Worm (Caenorhabditis elegans) whole organism, young adult: ENCODE results near the gene Y76B12C.3.

Experiments
- B0019.2 ChIP-seq: fragments of 200-800 bp; sonication (Bioruptor generic); conservative IDR thresholded peaks from 2 replicates; pipeline ENCODE4 v1.3.6; 2022; ENCODE audit warnings: missing genetic modification reagents, missing genetic modification characterization, missing compliant biosample characterization
- B0336.3 ChIP-seq: fragments of 200-800 bp; sonication (Bioruptor generic); IDR thresholded peaks from 2 replicates; pipeline ENCODE4 v1.3.6; 2022; ENCODE audit warnings: missing genetic modification characterization, missing compliant biosample characterization
- C17E4.6 ChIP-seq: fragments of 200-800 bp; sonication (Bioruptor generic); IDR thresholded peaks from 2 replicates; pipeline ENCODE4 v1.3.6; 2022; ENCODE audit warnings: missing genetic modification reagents, missing genetic modification characterization, missing compliant biosample characterization
- F33H1.4 ChIP-seq: fragments of 200-800 bp; sonication (Bioruptor generic); IDR thresholded peaks from 2 replicates; pipeline ENCODE4 v1.3.6; 2022; ENCODE audit warnings: missing genetic modification reagents, missing genetic modification characterization, missing compliant biosample characterization
- F37B4.10 ChIP-seq: fragments of 200-800 bp; sonication (Bioruptor generic); IDR thresholded peaks from 2 replicates; pipeline ENCODE4 v1.3.6; 2022; ENCODE audit warnings: missing genetic modification characterization, missing compliant biosample characterization
- Y53F4B.3 ChIP-seq: fragments of 200-800 bp; sonication (Bioruptor generic); IDR thresholded peaks from 2 replicates; pipeline ENCODE4 v1.3.6; 2022; ENCODE audit warnings: missing genetic modification reagents, missing genetic modification characterization, missing compliant biosample characterization
- Y79H2A.3 ChIP-seq: fragments of 200-800 bp; sonication (Bioruptor generic); conservative IDR thresholded peaks from 2 replicates; pipeline ENCODE4 v1.3.6; 2022; ENCODE audit warnings: missing genetic modification reagents, missing genetic modification characterization, missing compliant biosample characterization
- attf-3 ChIP-seq: fragments of 200-800 bp; sonication (Bioruptor generic); conservative IDR thresholded peaks from 2 replicates; pipeline ENCODE4 v1.3.6; 2022; ENCODE audit warnings: missing genetic modification reagents, missing genetic modification characterization, missing compliant biosample characterization
- attf-5 ChIP-seq: fragments of 200-800 bp; sonication (Bioruptor generic); optimal IDR thresholded peaks from 2 replicates; lab custom pipeline; 2018; ENCODE audit warnings: mild to moderate bottlenecking, missing genetic modification characterization, missing compliant biosample characterization
- bed-2 ChIP-seq: fragments of 200-800 bp; sonication (Bioruptor generic); IDR thresholded peaks from 2 replicates; pipeline ENCODE4 v1.3.6; 2022; ENCODE audit warnings: missing genetic modification reagents, missing genetic modification characterization, missing compliant biosample characterization
- cebp-1 ChIP-seq, 2 experiments: fragments of 200-800 bp in 1 of 2; sonication (Bioruptor generic) in 1 of 2; sonication (generic microtip) in 1 of 2; IDR thresholded peaks in 1 of 2; optimal IDR thresholded peaks in 1 of 2; 2 replicates each; pipeline versions ENCODE4 v1.3.6 to Lab custom; 2017 to 2022; ENCODE audit warnings: missing compliant biosample characterization in 2 of 2, missing genetic modification characterization in 2 of 2, mild to moderate bottlenecking in 1 of 2, missing genetic modification reagents in 1 of 2, moderate library complexity in 1 of 2
- ceh-100 ChIP-seq: fragments of 200-800 bp; sonication (Bioruptor generic); IDR thresholded peaks from 2 replicates; pipeline ENCODE4 v1.3.6; 2022; ENCODE audit warnings: missing genetic modification reagents, missing genetic modification characterization, missing compliant biosample characterization
- ceh-27 ChIP-seq: fragments of 200-800 bp; sonication (Bioruptor generic); optimal IDR thresholded peaks from 2 replicates; lab custom pipeline; 2018; ENCODE audit warnings: mild to moderate bottlenecking, missing genetic modification characterization, moderate library complexity, missing compliant biosample characterization
- ceh-40 ChIP-seq: fragments of 200-800 bp; sonication (Bioruptor generic); IDR thresholded peaks from 2 replicates; pipeline ENCODE4 v1.3.6; 2022; ENCODE audit warnings: missing genetic modification characterization, missing compliant biosample characterization
- ceh-79 ChIP-seq: sonication (generic microtip); optimal IDR thresholded peaks from 2 replicates; lab custom pipeline; 2017; ENCODE audit warnings: mild to moderate bottlenecking, missing genetic modification characterization, missing compliant biosample characterization
- dox-1 ChIP-seq: fragments of 200-800 bp; sonication (Bioruptor generic); IDR thresholded peaks from 2 replicates; pipeline ENCODE4 v1.3.6; 2022; ENCODE audit warnings: missing genetic modification reagents, missing genetic modification characterization, missing compliant biosample characterization
- dpl-1 ChIP-seq: fragments of 150-350 bp; optimal IDR thresholded peaks from 2 replicates; lab custom pipeline; 2014; ENCODE audit warnings: missing biosample characterization, missing genetic modification reagents, missing genetic modification characterization
- efl-1 ChIP-seq: fragments of 150-350 bp; optimal IDR thresholded peaks from 2 replicates; lab custom pipeline; 2014; ENCODE audit warnings: missing biosample characterization, missing genetic modification reagents, missing genetic modification characterization
- ets-4 ChIP-seq: fragments of 200-800 bp; sonication (Bioruptor generic); optimal IDR thresholded peaks from 2 replicates; lab custom pipeline; 2018; ENCODE audit warnings: mild to moderate bottlenecking, missing genetic modification characterization, missing compliant biosample characterization
- fkh-3 ChIP-seq: sonication (generic microtip); optimal IDR thresholded peaks from 2 replicates; lab custom pipeline; 2016; ENCODE audit warnings: mild to moderate bottlenecking, missing genetic modification characterization, missing compliant biosample characterization
- hrde-1 ChIP-seq: sonication (generic microtip); optimal IDR thresholded peaks from 2 replicates; lab custom pipeline; 2016; ENCODE audit warnings: missing genetic modification characterization, mild to moderate bottlenecking, missing compliant biosample characterization, moderate library complexity, missing genotype, missing genetic modification reagents, borderline replicate concordance
- hsf-1 ChIP-seq: fragments of 200-800 bp; sonication (Bioruptor generic); IDR thresholded peaks from 2 replicates; pipeline ENCODE4 v1.3.6; 2022; ENCODE audit warnings: missing genetic modification reagents, missing genetic modification characterization, missing compliant biosample characterization
- lag-1 ChIP-seq: fragments of 200-800 bp; sonication (Bioruptor generic); IDR thresholded peaks from 2 replicates; pipeline ENCODE4 v1.3.6; 2022; ENCODE audit warnings: missing genetic modification reagents, missing genetic modification characterization, missing compliant biosample characterization
- lin-35 ChIP-seq, 3 experiments: fragments of 150-350 bp in 2 of 3; sonication (generic microtip) in 1 of 3; optimal IDR thresholded peaks; 2 replicates each; lab custom pipeline; 2014 to 2018; ENCODE audit warnings: missing biosample characterization in 3 of 3, missing genetic modification characterization in 3 of 3, missing genetic modification reagents in 3 of 3
- lin-54 ChIP-seq: fragments of 200-800 bp; sonication (Bioruptor generic); optimal IDR thresholded peaks from 2 replicates; lab custom pipeline; 2018; ENCODE audit warnings: mild to moderate bottlenecking, missing genetic modification characterization, missing compliant biosample characterization
- lsl-1 ChIP-seq: fragments of 200-800 bp; sonication (Bioruptor generic); optimal IDR thresholded peaks from 2 replicates; lab custom pipeline; 2018; ENCODE audit warnings: mild to moderate bottlenecking, missing genetic modification characterization, moderate library complexity, missing compliant biosample characterization
- lsy-27 ChIP-seq: sonication (generic microtip); optimal IDR thresholded peaks from 2 replicates; lab custom pipeline; 2017; ENCODE audit warnings: missing genetic modification characterization, mild to moderate bottlenecking, missing compliant biosample characterization, antibody characterized with exemption, missing genotype, borderline replicate concordance; ENCODE audit not compliant: insufficient read depth
- madf-6 ChIP-seq: fragments of 200-800 bp; sonication (Bioruptor generic); IDR thresholded peaks from 2 replicates; pipeline ENCODE4 v1.3.6; 2022; ENCODE audit warnings: missing genetic modification reagents, missing genetic modification characterization, missing compliant biosample characterization
- madf-8 ChIP-seq: fragments of 200-800 bp; sonication (Bioruptor generic); conservative IDR thresholded peaks from 2 replicates; pipeline ENCODE4 v1.3.6; 2022; ENCODE audit warnings: missing genetic modification reagents, missing genetic modification characterization, missing compliant biosample characterization
- mcd-1 ChIP-seq: fragments of 200-800 bp; sonication (Bioruptor generic); IDR thresholded peaks from 2 replicates; pipeline ENCODE4 v1.3.6; 2022; ENCODE audit warnings: missing genetic modification reagents, missing genetic modification characterization, missing compliant biosample characterization
- mes-4 ChIP-seq: sonication (generic microtip); optimal IDR thresholded peaks from 2 replicates; lab custom pipeline; 2016; ENCODE audit warnings: missing genotype, missing genetic modification characterization, missing compliant biosample characterization
- nhr-27 ChIP-seq: fragments of 200-800 bp; sonication (Bioruptor generic); optimal IDR thresholded peaks from 2 replicates; lab custom pipeline; 2018; ENCODE audit warnings: mild to moderate bottlenecking, missing genetic modification characterization, moderate library complexity, missing compliant biosample characterization
- nhr-80 ChIP-seq: sonication (generic microtip); optimal IDR thresholded peaks from 2 replicates; lab custom pipeline; 2016; ENCODE audit warnings: missing genetic modification characterization, missing compliant biosample characterization
- pha-4 ChIP-seq: fragments of 150-350 bp; sonication (generic microtip); optimal IDR thresholded peaks from 2 replicates; lab custom pipeline; 2014; ENCODE audit warnings: missing biosample characterization, missing genetic modification reagents, missing genetic modification characterization
- somi-1 ChIP-seq: fragments of 200-800 bp; sonication (Bioruptor generic); optimal IDR thresholded peaks from 2 replicates; lab custom pipeline; 2018; ENCODE audit warnings: mild to moderate bottlenecking, missing genetic modification characterization, missing compliant biosample characterization
- tbp1 ChIP-seq: fragments of 200-800 bp; sonication (Bioruptor generic); optimal IDR thresholded peaks from 2 replicates; lab custom pipeline; 2018; ENCODE audit warnings: mild to moderate bottlenecking, missing genetic modification characterization, missing compliant biosample characterization
- unc-130 ChIP-seq: sonication (generic microtip); optimal IDR thresholded peaks from 2 replicates; lab custom pipeline; 2016; ENCODE audit warnings: missing genetic modification reagents, missing genetic modification characterization, missing compliant biosample characterization
- ztf-25 ChIP-seq: fragments of 200-800 bp; sonication (Bioruptor generic); IDR thresholded peaks from 2 replicates; pipeline ENCODE4 v1.3.6; 2022; ENCODE audit warnings: missing genetic modification reagents, missing genetic modification characterization, missing compliant biosample characterization
- ztf-28 ChIP-seq: fragments of 200-800 bp; sonication (Bioruptor generic); IDR thresholded peaks from 2 replicates; pipeline ENCODE4 v1.3.6; 2022; ENCODE audit warnings: missing genetic modification reagents, missing genetic modification characterization, missing compliant biosample characterization

The Y76B12C.3 gene

ce11 chrIV:1975594-1975993 lies 2.1 kb downstream of the Y76B12C.3 start:
- TF ChIP-seq lag-1 (GFP tag; lab: Robert Waterston, UW) = no peak
- no peak for TF ChIP-seq hrde-1
- no peak for TF ChIP-seq lin-35 (GFP tag; optimal IDR thresholded peaks at IDR 0.05; lab: Kevin White, UChicago)

- TF ChIP-seq mes-4 (tag; lab: Kevin White, UChicago) (no peak), ceh-79 (tag; lab: Kevin White, UChicago) (no peak), Y53F4B.3 (GFP tag; lab: Robert Waterston, UW) (no peak), F37B4.10 (no peak), ztf-25 (no peak), lsl-1 (GFP tag; lab: Kevin White, UChicago) (no peak), dpl-1 (GFP tag; lab: Kevin White, UChicago) (no peak), nhr-80 (tag; lab: Kevin White, UChicago) (no peak), Y79H2A.3 (GFP tag; lab: Robert Waterston, UW) (no peak), lag-1 (GFP tag; lab: Robert Waterston, UW) (no peak), B0019.2 (GFP tag; lab: Robert Waterston, UW) (no peak), hsf-1 (GFP tag; lab: Robert Waterston, UW) (no peak), madf-8 (GFP tag; lab: Robert Waterston, UW) (no peak), ets-4 (GFP tag; lab: Kevin White, UChicago) (no peak), C17E4.6 (GFP tag; lab: Robert Waterston, UW) (no peak), tbp1 (GFP tag; lab: Kevin White, UChicago) (no peak)
Observed at ce11 chrIV:1979782-1980181, 6.3 kb downstream of the Y76B12C.3 start, which contains the start of gene Y76B12C.8. Gene Y76B12C.8 (plus strand): TSS chrIV:1979988.

ce11 chrIV:1980961-1981446 lies 7.5 kb downstream of the Y76B12C.3 start, which contains the start of gene Y76B12C.6:
Gene Y76B12C.6 (plus strand): TSS chrIV:1981396.
- 0 out of 2 replicates have a peak, but pooled peaks have one; percentile 34 for TF ChIP-seq dox-1 (GFP tag; lab: Robert Waterston, UW)
- TF ChIP-seq efl-1 (GFP tag; lab: Kevin White, UChicago) = peak; percentile 55
- no peak for TF ChIP-seq somi-1 (GFP tag; lab: Kevin White, UChicago)
- TF ChIP-seq attf-3 (GFP tag; lab: Robert Waterston, UW) = 0 out of 2 replicates have a peak, but pooled peaks have one; percentile 32
- TF ChIP-seq B0336.3 (GFP tag; lab: Robert Waterston, UW) = no peak
- TF ChIP-seq ceh-100 (GFP tag; lab: Robert Waterston, UW) = peak; percentile 47
- no peak for TF ChIP-seq cebp-1 (GFP tag; IDR thresholded peaks at IDR 0.05; lab: Robert Waterston, UW)
- TF ChIP-seq cebp-1 (tag; optimal IDR thresholded peaks at IDR 0.05; lab: Kevin White, UChicago) = peak; percentile 48
- TF ChIP-seq bed-2 = no peak
- peak; percentile 48 for TF ChIP-seq madf-6 (GFP tag; lab: Robert Waterston, UW)
- TF ChIP-seq ceh-27 (GFP tag; lab: Kevin White, UChicago) = peak; percentile 11
- TF ChIP-seq nhr-27 (tag; lab: Kevin White, UChicago) = no peak
- no peak for TF ChIP-seq fkh-3
- TF ChIP-seq attf-5 (GFP tag; lab: Kevin White, UChicago) = peak; percentile 40
- peak; percentile 53 for TF ChIP-seq mcd-1 (GFP tag; lab: Robert Waterston, UW)
- TF ChIP-seq lin-54 (GFP tag; lab: Kevin White, UChicago) = peak; percentile 10
- peak; percentile 20 for TF ChIP-seq lsl-1 (GFP tag; lab: Kevin White, UChicago)
- TF ChIP-seq tbp1 (GFP tag; lab: Kevin White, UChicago) = peak; percentile 9
- no peak for TF ChIP-seq ceh-40 (GFP tag; lab: Robert Waterston, UW)
- 0 out of 2 replicates have a peak, but pooled peaks have one; percentile 18 for TF ChIP-seq F33H1.4 (GFP tag; lab: Robert Waterston, UW)
- 0 out of 2 replicates have a peak, but pooled peaks have one; percentile 34 for TF ChIP-seq ztf-28 (GFP tag; lab: Robert Waterston, UW)
- TF ChIP-seq dpl-1 (GFP tag; lab: Kevin White, UChicago) = peak; percentile 39
- no peak for TF ChIP-seq pha-4 (tag; lab: Kevin White, UChicago)
- no peak for TF ChIP-seq unc-130 (GFP tag; lab: Kevin White, UChicago)
- TF ChIP-seq lsy-27 = no peak
- TF ChIP-seq, all 124 proteins: peak for 15
